Fruit fly (Drosophila melanogaster) whole organism, embryonic: ENCODE measurements around the gene Enoph.

Experiments used
- ATbp ChIP-seq: fragments of 200-800 bp; sonication (Bioruptor generic); optimal IDR thresholded peaks from 2 replicates; lab custom pipeline; 2017; ENCODE audit warnings: missing biosample characterization, mild to moderate bottlenecking, missing genetic modification characterization, missing genetic modification reagents
- Asciz ChIP-seq: fragments of 200-800 bp; sonication (Bioruptor generic); optimal IDR thresholded peaks from 2 replicates; lab custom pipeline; 2017; ENCODE audit warnings: missing biosample characterization, mild to moderate bottlenecking, missing genetic modification characterization, missing genetic modification reagents
- CG10431 ChIP-seq: fragments of 200-800 bp; sonication (Bioruptor generic); optimal IDR thresholded peaks from 3 replicates; lab custom pipeline; 2018; ENCODE audit warnings: missing biosample characterization, mild to moderate bottlenecking, missing genetic modification characterization
- CG10565 ChIP-seq: fragments of 200-800 bp; sonication (Bioruptor generic); optimal IDR thresholded peaks from 3 replicates; lab custom pipeline; 2016; ENCODE audit warnings: missing biosample characterization, mild to moderate bottlenecking, missing genetic modification characterization
- CG11560 ChIP-seq: fragments of 200-800 bp; sonication (Bioruptor generic); IDR thresholded peaks from 3 replicates; pipeline ENCODE4 v1.3.6; 2022; ENCODE audit warnings: missing biosample characterization, missing genetic modification characterization
- CG12769 ChIP-seq: fragments of 200-800 bp; sonication (Bioruptor generic); optimal IDR thresholded peaks from 2 replicates; lab custom pipeline; 2019; ENCODE audit warnings: missing biosample characterization, mild to moderate bottlenecking, missing genetic modification characterization, moderate library complexity
- CG15601 ChIP-seq: fragments of 200-800 bp; sonication (Bioruptor generic); optimal IDR thresholded peaks from 3 replicates; lab custom pipeline; 2019; ENCODE audit warnings: missing biosample characterization, mild to moderate bottlenecking, missing genetic modification characterization, moderate library complexity
- CG1603 ChIP-seq: fragments of 200-800 bp; sonication (Bioruptor generic); optimal IDR thresholded peaks from 2 replicates; lab custom pipeline; 2019; ENCODE audit warnings: missing biosample characterization, mild to moderate bottlenecking, missing genetic modification characterization, moderate library complexity
- CG17361 ChIP-seq: fragments of 200-800 bp; sonication (Bioruptor generic); IDR thresholded peaks from 3 replicates; pipeline ENCODE4 v1.3.6; 2022; ENCODE audit warnings: missing biosample characterization, missing genetic modification characterization
- CG32532 ChIP-seq: fragments of 200-800 bp; sonication (Bioruptor generic); IDR thresholded peaks from 2 replicates; pipeline ENCODE4 v1.3.6; 2022; ENCODE audit warnings: missing biosample characterization, missing genetic modification characterization
- CG6813 ChIP-seq: fragments of 200-800 bp; sonication (Bioruptor generic); optimal IDR thresholded peaks from 2 replicates; lab custom pipeline; 2017; ENCODE audit warnings: missing biosample characterization, missing genetic modification characterization, mild to moderate bottlenecking, moderate library complexity, missing genetic modification reagents
- CG7786 ChIP-seq: fragments of 200-800 bp; sonication (Bioruptor generic); optimal IDR thresholded peaks from 2 replicates; lab custom pipeline; 2016; ENCODE audit warnings: missing biosample characterization, missing genetic modification characterization
- CG8290 ChIP-seq, 3 experiments: fragments of 200-800 bp; sonication (Bioruptor generic); optimal IDR thresholded peaks; 2 replicates each; lab custom pipeline; 2016 to 2019; ENCODE audit warnings: missing biosample characterization in 3 of 3, missing genetic modification characterization in 3 of 3, mild to moderate bottlenecking in 2 of 3, moderate library complexity in 1 of 3
- CG8765 ChIP-seq: fragments of 200-800 bp; sonication (Bioruptor generic); IDR thresholded peaks from 2 replicates; pipeline ENCODE4 v1.3.6; 2022; ENCODE audit warnings: missing biosample characterization, missing genetic modification characterization
- CG9437 ChIP-seq: fragments of 200-800 bp; sonication (Bioruptor generic); optimal IDR thresholded peaks from 2 replicates; lab custom pipeline; 2018; ENCODE audit warnings: missing biosample characterization, mild to moderate bottlenecking, missing genetic modification characterization
- CG9727 ChIP-seq: fragments of 200-800 bp; sonication (Bioruptor generic); optimal IDR thresholded peaks from 3 replicates; lab custom pipeline; 2017; ENCODE audit warnings: missing biosample characterization, mild to moderate bottlenecking, missing genetic modification characterization
- Fer3 ChIP-seq: fragments of 200-800 bp; sonication (Bioruptor generic); optimal IDR thresholded peaks from 2 replicates; lab custom pipeline; 2018; ENCODE audit warnings: missing biosample characterization, mild to moderate bottlenecking, missing genetic modification characterization, moderate library complexity
- Hsf ChIP-seq: fragments of 200-800 bp; sonication (Bioruptor generic); optimal IDR thresholded peaks from 3 replicates; lab custom pipeline; 2016; ENCODE audit warnings: missing biosample characterization, missing genetic modification characterization
- Jarid2 ChIP-seq: fragments of 200-800 bp; sonication (Bioruptor generic); optimal IDR thresholded peaks from 3 replicates; lab custom pipeline; 2017; ENCODE audit warnings: mild to moderate bottlenecking, missing biosample characterization, missing genetic modification reagents, missing genetic modification characterization
- MTF-1 ChIP-seq: fragments of 200-800 bp; sonication (Bioruptor generic); optimal IDR thresholded peaks from 2 replicates; lab custom pipeline; 2018; ENCODE audit warnings: missing biosample characterization, mild to moderate bottlenecking, missing genetic modification characterization, borderline replicate concordance
- Med ChIP-seq: fragments of 200-800 bp; sonication (Bioruptor generic); peaks from one replicate; lab custom pipeline; 2016; ENCODE audit warnings: missing biosample characterization, missing genetic modification characterization, mild to moderate bottlenecking, inconsistent platforms, moderate library complexity
- PHDP ChIP-seq: fragments of 200-800 bp; sonication (Bioruptor generic); optimal IDR thresholded peaks from 3 replicates; lab custom pipeline; 2018; ENCODE audit warnings: missing biosample characterization, mild to moderate bottlenecking, missing genetic modification characterization, moderate library complexity
- Vsx1 ChIP-seq: fragments of 200-800 bp; sonication (Bioruptor generic); optimal IDR thresholded peaks from 2 replicates; lab custom pipeline; 2017; ENCODE audit warnings: missing biosample characterization, mild to moderate bottlenecking, missing genetic modification characterization, missing genetic modification reagents
- ara ChIP-seq: fragments of 200-800 bp; sonication (Bioruptor generic); IDR thresholded peaks from 2 replicates; pipeline ENCODE4 v1.3.6; 2022; ENCODE audit warnings: missing biosample characterization, missing genetic modification characterization
- az2 ChIP-seq: fragments of 200-800 bp; sonication (Bioruptor generic); optimal IDR thresholded peaks from 3 replicates; lab custom pipeline; 2016; ENCODE audit warnings: missing biosample characterization, missing genetic modification characterization
- bbx ChIP-seq: fragments of 200-800 bp; sonication (Bioruptor generic); IDR thresholded peaks from 2 replicates; pipeline ENCODE4 v1.3.6; 2022; ENCODE audit warnings: missing biosample characterization, missing genetic modification characterization; ENCODE audit not compliant: partially characterized antibody
- cas ChIP-seq: fragments of 200-800 bp; sonication (Bioruptor generic); IDR thresholded peaks from 2 replicates; pipeline ENCODE4 v1.3.6; 2022; ENCODE audit warnings: missing biosample characterization, missing genetic modification characterization
- corto ChIP-seq: fragments of 200-800 bp; sonication (Bioruptor generic); optimal IDR thresholded peaks from 2 replicates; lab custom pipeline; 2016; ENCODE audit warnings: missing biosample characterization, mild to moderate bottlenecking, missing genetic modification characterization, moderate library complexity
- cwo ChIP-seq: fragments of 200-800 bp; sonication (Bioruptor generic); optimal IDR thresholded peaks from 3 replicates; lab custom pipeline; 2017; ENCODE audit warnings: missing biosample characterization, missing genetic modification characterization, mild to moderate bottlenecking, moderate library complexity, missing genetic modification reagents
- ewg ChIP-seq: fragments of 200-800 bp; sonication (Bioruptor generic); optimal IDR thresholded peaks from 3 replicates; lab custom pipeline; 2017; ENCODE audit warnings: mild to moderate bottlenecking, missing biosample characterization, missing genetic modification reagents, missing genetic modification characterization
- gt ChIP-seq: fragments of 200-800 bp; sonication (Bioruptor generic); IDR thresholded peaks from 2 replicates; pipeline ENCODE4 v1.3.6; 2022; ENCODE audit warnings: missing biosample characterization, missing genetic modification characterization
- h ChIP-seq: fragments of >200 bp; optimal IDR thresholded peaks from 2 replicates; lab custom pipeline; 2017
- hkb ChIP-seq, 2 experiments: fragments of 200-800 bp in 1 of 2; fragments of >200 bp in 1 of 2; sonication (Bioruptor generic) in 1 of 2; IDR thresholded peaks in 1 of 2; optimal IDR thresholded peaks in 1 of 2; 2 replicates each; pipeline versions ENCODE4 v1.3.6 to Lab custom; 2017 to 2022; ENCODE audit warnings: missing biosample characterization in 1 of 2, missing genetic modification characterization in 1 of 2
- lab ChIP-seq: fragments of 200-800 bp; sonication (Bioruptor generic); optimal IDR thresholded peaks from 3 replicates; lab custom pipeline; 2017; ENCODE audit warnings: missing biosample characterization, missing genetic modification characterization, mild to moderate bottlenecking, moderate library complexity, missing genetic modification reagents
- lola ChIP-seq, 3 experiments: fragments of >200 bp in 2 of 3; fragments of 200-800 bp in 1 of 3; sonication (Bioruptor generic) in 1 of 3; optimal IDR thresholded peaks; 2 replicates each; lab custom pipeline; 2017 to 2019; ENCODE audit warnings: missing biosample characterization in 3 of 3, missing genetic modification characterization in 3 of 3, mild to moderate bottlenecking in 1 of 3, moderate library complexity in 1 of 3
- rib ChIP-seq: fragments of 200-800 bp; sonication (Bioruptor generic); IDR thresholded peaks from 2 replicates; pipeline ENCODE4 v1.3.6; 2022; ENCODE audit warnings: missing biosample characterization, missing genetic modification characterization
- sd ChIP-seq: fragments of 200-800 bp; sonication (Bioruptor generic); optimal IDR thresholded peaks from 3 replicates; lab custom pipeline; 2018; ENCODE audit warnings: missing biosample characterization, mild to moderate bottlenecking, missing genetic modification characterization, moderate library complexity
- sens ChIP-seq: fragments of 200-800 bp; sonication (Bioruptor generic); peaks from one replicate; lab custom pipeline; 2016; ENCODE audit warnings: missing biosample characterization, missing genetic modification characterization
- seq ChIP-seq: fragments of 200-800 bp; sonication (Bioruptor generic); IDR thresholded peaks from 2 replicates; pipeline ENCODE4 v1.3.6; 2022; ENCODE audit warnings: missing biosample characterization, missing genetic modification characterization
- sug ChIP-seq: fragments of 200-800 bp; optimal IDR thresholded peaks from 2 replicates; lab custom pipeline; 2019; ENCODE audit warnings: missing biosample characterization, mild to moderate bottlenecking, missing genetic modification characterization, moderate library complexity
- tgo ChIP-seq: fragments of 200-800 bp; sonication (Bioruptor generic); IDR thresholded peaks from 3 replicates; pipeline ENCODE4 v1.3.6; 2022; ENCODE audit warnings: missing biosample characterization, missing genetic modification characterization

Gene Enoph

dm6 chr3R:5305850-5306483 is 49.5 kb upstream of the Enoph start:
- no peak for TF ChIP-seq hkb (optimal IDR thresholded peaks at IDR 0.05; lab: Kevin White, UChicago)
- TF ChIP-seq hkb (GFP tag; IDR thresholded peaks at IDR 0.05; lab: Robert Waterston, UW), result 0 out of 2 replicates have a peak, but pooled peaks have one; percentile 7
- TF ChIP-seq sens (GFP tag; lab: Kevin White, UChicago), result peak; percentile 77
- no peak for TF ChIP-seq h (lab: Kevin White, UChicago)
- TF ChIP-seq CG1603, result peak; percentile 15
- no peak for TF ChIP-seq Hsf (GFP tag; lab: Kevin White, UChicago)
- peak; percentile 7 for TF ChIP-seq CG12769 (tag; lab: Kevin White, UChicago)
- no peak for TF ChIP-seq bbx (GFP tag; lab: Robert Waterston, UW)
- no peak for TF ChIP-seq CG6813 (GFP tag; lab: Kevin White, UChicago)
- TF ChIP-seq Vsx1 (GFP tag; lab: Kevin White, UChicago), result peak; percentile 51
- peak; percentile 8 for TF ChIP-seq CG15601 (tag; lab: Kevin White, UChicago)
- no peak for TF ChIP-seq CG8290 (GFP tag; optimal IDR thresholded peaks at IDR 0.05; lab: Kevin White, UChicago)
- TF ChIP-seq CG8290 (tag; optimal IDR thresholded peaks at IDR 0.05; lab: Kevin White, UChicago), result peak in 1 of 2 experiments; percentile 37
- TF ChIP-seq ewg (GFP tag; lab: Kevin White, UChicago), result no peak
- no peak for TF ChIP-seq gt (GFP tag; lab: Robert Waterston, UW)
- TF ChIP-seq CG9727 (GFP tag; lab: Kevin White, UChicago), result no peak
- TF ChIP-seq CG17361 (GFP tag; lab: Robert Waterston, UW), result no peak
- TF ChIP-seq seq, result no peak
- TF ChIP-seq CG32532 (GFP tag; lab: Robert Waterston, UW), result 0 out of 2 replicates have a peak, but pooled peaks have one; percentile 15
- TF ChIP-seq tgo (GFP tag; lab: Robert Waterston, UW), result no peak
- TF ChIP-seq Asciz (GFP tag; lab: Kevin White, UChicago), result peak; percentile 15
- no peak for TF ChIP-seq Fer3 (tag; lab: Kevin White, UChicago)
- TF ChIP-seq corto, result no peak
- TF ChIP-seq az2 (GFP tag; lab: Kevin White, UChicago), result no peak
- peak; percentile 25 for TF ChIP-seq PHDP
- no peak for TF ChIP-seq CG10565 (GFP tag; lab: Kevin White, UChicago)
- TF ChIP-seq lola (GFP tag; optimal IDR thresholded peaks at IDR 0.05; lab: Kevin White, UChicago), result no peak
- peak; percentile 42 for TF ChIP-seq cwo (GFP tag; lab: Kevin White, UChicago)
- TF ChIP-seq cas (GFP tag; lab: Robert Waterston, UW), result no peak
- TF ChIP-seq ara (GFP tag; lab: Robert Waterston, UW), result peak; percentile 32; the same call in 1 of the 2 replicates
- no peak for TF ChIP-seq Jarid2
- peak; percentile 11 for TF ChIP-seq CG10431 (GFP tag; lab: Kevin White, UChicago)
- no peak for TF ChIP-seq CG11560 (tag; lab: Robert Waterston, UW)
- no peak for TF ChIP-seq CG8765
- peak; percentile 8 for TF ChIP-seq sd (tag; lab: Kevin White, UChicago)
- TF ChIP-seq lab (GFP tag; lab: Kevin White, UChicago), result peak; percentile 75
- TF ChIP-seq CG9437 (GFP tag; lab: Kevin White, UChicago), result no peak
- TF ChIP-seq rib (GFP tag; lab: Robert Waterston, UW), result no peak
- peak; percentile 42 for TF ChIP-seq sug (tag; lab: Kevin White, UChicago)
- TF ChIP-seq Med, result peak; percentile 10
- TF ChIP-seq ATbp (GFP tag; lab: Kevin White, UChicago), result peak; percentile 25
- no peak for TF ChIP-seq MTF-1 (GFP tag; lab: Kevin White, UChicago)
- TF ChIP-seq CG7786 (GFP tag; lab: Kevin White, UChicago), result no peak
